Worm (Caenorhabditis elegans) whole organism, young adult: ENCODE data around the gene alr-1.

ENCODE experiments used
- B0035.1 ChIP-seq: sonication (generic microtip); optimal IDR thresholded peaks from 2 replicates; lab custom pipeline; 2016; ENCODE audit warnings: missing genetic modification characterization, mild to moderate bottlenecking, missing compliant biosample characterization, missing genotype, missing genetic modification reagents
- B0336.3 ChIP-seq: fragments of 200-800 bp; sonication (Bioruptor generic); IDR thresholded peaks from 2 replicates; pipeline ENCODE4 v1.3.6; 2022; ENCODE audit warnings: missing genetic modification characterization, missing compliant biosample characterization
- C06A6.2 ChIP-seq: fragments of 200-800 bp; sonication (Bioruptor generic); conservative IDR thresholded peaks from 2 replicates; pipeline ENCODE4 v1.3.6; 2022; ENCODE audit warnings: missing genetic modification characterization, missing compliant biosample characterization
- C17E4.6 ChIP-seq: fragments of 200-800 bp; sonication (Bioruptor generic); IDR thresholded peaks from 2 replicates; pipeline ENCODE4 v1.3.6; 2022; ENCODE audit warnings: missing genetic modification reagents, missing genetic modification characterization, missing compliant biosample characterization
- D2030.7 ChIP-seq: fragments of 200-800 bp; sonication (Bioruptor generic); IDR thresholded peaks from 2 replicates; pipeline ENCODE4 v1.3.6; 2022; ENCODE audit warnings: missing genetic modification reagents, missing genetic modification characterization, missing compliant biosample characterization
- F10E7.11 ChIP-seq: sonication (generic microtip); optimal IDR thresholded peaks from 2 replicates; lab custom pipeline; 2017; ENCODE audit warnings: mild to moderate bottlenecking, missing genetic modification characterization, moderate library complexity, missing compliant biosample characterization
- F22D6.2 ChIP-seq: sonication (generic microtip); optimal IDR thresholded peaks from 2 replicates; lab custom pipeline; 2016; ENCODE audit warnings: mild to moderate bottlenecking, missing genetic modification characterization, missing compliant biosample characterization
- F23B12.7 ChIP-seq: sonication (generic microtip); optimal IDR thresholded peaks from 2 replicates; lab custom pipeline; 2017; ENCODE audit warnings: missing genetic modification characterization, mild to moderate bottlenecking, missing compliant biosample characterization, antibody characterized with exemption, moderate library complexity; ENCODE audit not compliant: insufficient read depth
- F33H1.4 ChIP-seq: fragments of 200-800 bp; sonication (Bioruptor generic); IDR thresholded peaks from 2 replicates; pipeline ENCODE4 v1.3.6; 2022; ENCODE audit warnings: missing genetic modification reagents, missing genetic modification characterization, missing compliant biosample characterization
- F49E8.2 ChIP-seq: sonication (generic microtip); optimal IDR thresholded peaks from 3 replicates; lab custom pipeline; 2017; ENCODE audit warnings: missing genetic modification characterization, mild to moderate bottlenecking, missing compliant biosample characterization, antibody characterized with exemption, moderate library complexity; ENCODE audit not compliant: insufficient read depth
- F52B5.7 ChIP-seq: sonication (generic microtip); optimal IDR thresholded peaks from 2 replicates; lab custom pipeline; 2016; ENCODE audit warnings: mild to moderate bottlenecking, missing genetic modification characterization, missing compliant biosample characterization
- F57A8.1 ChIP-seq: fragments of 200-800 bp; sonication (Bioruptor generic); optimal IDR thresholded peaks from 2 replicates; lab custom pipeline; 2018; ENCODE audit warnings: mild to moderate bottlenecking, missing genetic modification characterization, moderate library complexity, missing compliant biosample characterization
- K11D2.4 ChIP-seq: fragments of 200-800 bp; sonication (Bioruptor generic); IDR thresholded peaks from 2 replicates; pipeline ENCODE4 v1.3.6; 2022; ENCODE audit warnings: missing genetic modification reagents, missing genetic modification characterization, missing compliant biosample characterization
- K12H6.12 ChIP-seq: fragments of 200-800 bp; sonication (Bioruptor generic); optimal IDR thresholded peaks from 2 replicates; lab custom pipeline; 2018; ENCODE audit warnings: mild to moderate bottlenecking, missing genetic modification characterization, missing compliant biosample characterization
- Y53G8AR.9 ChIP-seq: fragments of 200-800 bp; sonication (Bioruptor generic); conservative IDR thresholded peaks from 2 replicates; pipeline ENCODE4 v1.3.6; 2022; ENCODE audit warnings: missing genetic modification reagents, missing genetic modification characterization, missing compliant biosample characterization
- Y79H2A.3 ChIP-seq: fragments of 200-800 bp; sonication (Bioruptor generic); conservative IDR thresholded peaks from 2 replicates; pipeline ENCODE4 v1.3.6; 2022; ENCODE audit warnings: missing genetic modification reagents, missing genetic modification characterization, missing compliant biosample characterization
- Y95B8A.8 ChIP-seq: fragments of 200-800 bp; sonication (Bioruptor generic); IDR thresholded peaks from 2 replicates; pipeline ENCODE4 v1.3.6; 2022; ENCODE audit warnings: missing genetic modification reagents, missing genetic modification characterization, missing compliant biosample characterization
- ZK185.1 ChIP-seq: sonication (generic microtip); optimal IDR thresholded peaks from 2 replicates; lab custom pipeline; 2016; ENCODE audit warnings: mild to moderate bottlenecking, missing genetic modification characterization, missing compliant biosample characterization; ENCODE audit not compliant: poor library complexity, severe bottlenecking
- akir-1 ChIP-seq: fragments of 200-800 bp; sonication (Bioruptor generic); optimal IDR thresholded peaks from 2 replicates; lab custom pipeline; 2018; ENCODE audit warnings: mild to moderate bottlenecking, missing genetic modification characterization, moderate library complexity, missing compliant biosample characterization
- atf-7 ChIP-seq: sonication (generic microtip); optimal IDR thresholded peaks from 2 replicates; lab custom pipeline; 2017; ENCODE audit warnings: mild to moderate bottlenecking, missing genetic modification characterization, missing compliant biosample characterization
- athp-1 ChIP-seq: sonication (generic microtip); optimal IDR thresholded peaks from 2 replicates; lab custom pipeline; 2017; ENCODE audit warnings: mild to moderate bottlenecking, missing genetic modification characterization, missing compliant biosample characterization
- attf-5 ChIP-seq: fragments of 200-800 bp; sonication (Bioruptor generic); optimal IDR thresholded peaks from 2 replicates; lab custom pipeline; 2018; ENCODE audit warnings: mild to moderate bottlenecking, missing genetic modification characterization, missing compliant biosample characterization
- ccch-3 ChIP-seq: fragments of 200-800 bp; sonication (Bioruptor generic); optimal IDR thresholded peaks from 2 replicates; lab custom pipeline; 2018; ENCODE audit warnings: mild to moderate bottlenecking, missing genetic modification characterization, missing compliant biosample characterization
- cebp-2 ChIP-seq: fragments of 200-800 bp; sonication (Bioruptor generic); IDR thresholded peaks from 2 replicates; pipeline ENCODE4 v1.3.6; 2022; ENCODE audit warnings: missing genetic modification characterization, missing compliant biosample characterization
- ceh-27 ChIP-seq: fragments of 200-800 bp; sonication (Bioruptor generic); optimal IDR thresholded peaks from 2 replicates; lab custom pipeline; 2018; ENCODE audit warnings: mild to moderate bottlenecking, missing genetic modification characterization, moderate library complexity, missing compliant biosample characterization
- ceh-40 ChIP-seq: fragments of 200-800 bp; sonication (Bioruptor generic); IDR thresholded peaks from 2 replicates; pipeline ENCODE4 v1.3.6; 2022; ENCODE audit warnings: missing genetic modification characterization, missing compliant biosample characterization
- chd-7 ChIP-seq: sonication (generic microtip); optimal IDR thresholded peaks from 2 replicates; lab custom pipeline; 2016; ENCODE audit warnings: mild to moderate bottlenecking, missing genetic modification characterization, moderate library complexity, missing compliant biosample characterization
- dpl-1 ChIP-seq: fragments of 150-350 bp; optimal IDR thresholded peaks from 2 replicates; lab custom pipeline; 2014; ENCODE audit warnings: missing biosample characterization, missing genetic modification reagents, missing genetic modification characterization
- egl-44 ChIP-seq: fragments of 200-800 bp; sonication (Bioruptor generic); IDR thresholded peaks from 2 replicates; pipeline ENCODE4 v1.3.6; 2022; ENCODE audit warnings: missing genetic modification reagents, missing genetic modification characterization, missing compliant biosample characterization
- him-1 ChIP-seq: sonication (generic microtip); optimal IDR thresholded peaks from 2 replicates; lab custom pipeline; 2016; ENCODE audit warnings: missing genotype, missing genetic modification reagents, missing genetic modification characterization, missing compliant biosample characterization
- hmg-1.2 ChIP-seq: fragments of 200-800 bp; sonication (Bioruptor generic); IDR thresholded peaks from 2 replicates; pipeline ENCODE4 v1.3.6; 2022; ENCODE audit warnings: missing genetic modification reagents, missing genetic modification characterization, missing compliant biosample characterization
- hsf-1 ChIP-seq: fragments of 200-800 bp; sonication (Bioruptor generic); IDR thresholded peaks from 2 replicates; pipeline ENCODE4 v1.3.6; 2022; ENCODE audit warnings: missing genetic modification reagents, missing genetic modification characterization, missing compliant biosample characterization
- lin-40 ChIP-seq: sonication (generic microtip); optimal IDR thresholded peaks from 2 replicates; lab custom pipeline; 2016; ENCODE audit warnings: missing genetic modification characterization, mild to moderate bottlenecking, missing compliant biosample characterization, missing genotype, missing genetic modification reagents
- madf-3 ChIP-seq: fragments of 200-800 bp; sonication (Bioruptor generic); IDR thresholded peaks from 2 replicates; pipeline ENCODE4 v1.3.6; 2022; ENCODE audit warnings: missing genetic modification reagents, missing genetic modification characterization, missing compliant biosample characterization
- madf-6 ChIP-seq: fragments of 200-800 bp; sonication (Bioruptor generic); IDR thresholded peaks from 2 replicates; pipeline ENCODE4 v1.3.6; 2022; ENCODE audit warnings: missing genetic modification reagents, missing genetic modification characterization, missing compliant biosample characterization
- madf-8 ChIP-seq: fragments of 200-800 bp; sonication (Bioruptor generic); conservative IDR thresholded peaks from 2 replicates; pipeline ENCODE4 v1.3.6; 2022; ENCODE audit warnings: missing genetic modification reagents, missing genetic modification characterization, missing compliant biosample characterization
- mes-4 ChIP-seq: sonication (generic microtip); optimal IDR thresholded peaks from 2 replicates; lab custom pipeline; 2016; ENCODE audit warnings: missing genotype, missing genetic modification characterization, missing compliant biosample characterization
- nfya-2 ChIP-seq: fragments of 200-800 bp; sonication (Bioruptor generic); IDR thresholded peaks from 2 replicates; pipeline ENCODE4 v1.3.6; 2022; ENCODE audit warnings: missing genetic modification reagents, missing genetic modification characterization, missing compliant biosample characterization
- nhr-120 ChIP-seq: fragments of 200-800 bp; sonication (Bioruptor generic); IDR thresholded peaks from 2 replicates; pipeline ENCODE4 v1.3.6; 2022; ENCODE audit warnings: missing genetic modification characterization, missing compliant biosample characterization
- rec-8 ChIP-seq, 2 experiments: sonication (generic microtip); optimal IDR thresholded peaks; 2 replicates each; lab custom pipeline; 2016; ENCODE audit warnings: mild to moderate bottlenecking in 2 of 2, missing genetic modification characterization in 2 of 2, missing genetic modification reagents in 2 of 2, missing genotype in 2 of 2, missing biosample characterization in 1 of 2, missing compliant biosample characterization in 1 of 2, moderate library complexity in 1 of 2
- sea-2 ChIP-seq: fragments of 200-800 bp; sonication (Bioruptor generic); IDR thresholded peaks from 2 replicates; pipeline ENCODE4 v1.3.6; 2022; ENCODE audit warnings: missing genetic modification characterization, missing compliant biosample characterization
- somi-1 ChIP-seq: fragments of 200-800 bp; sonication (Bioruptor generic); optimal IDR thresholded peaks from 2 replicates; lab custom pipeline; 2018; ENCODE audit warnings: mild to moderate bottlenecking, missing genetic modification characterization, missing compliant biosample characterization
- tbp1 ChIP-seq: fragments of 200-800 bp; sonication (Bioruptor generic); optimal IDR thresholded peaks from 2 replicates; lab custom pipeline; 2018; ENCODE audit warnings: mild to moderate bottlenecking, missing genetic modification characterization, missing compliant biosample characterization
- unc-130 ChIP-seq: sonication (generic microtip); optimal IDR thresholded peaks from 2 replicates; lab custom pipeline; 2016; ENCODE audit warnings: missing genetic modification reagents, missing genetic modification characterization, missing compliant biosample characterization
- ztf-22 ChIP-seq: fragments of 200-800 bp; sonication (Bioruptor generic); optimal IDR thresholded peaks from 2 replicates; lab custom pipeline; 2018; ENCODE audit warnings: mild to moderate bottlenecking, missing genetic modification characterization, moderate library complexity, missing compliant biosample characterization
- ztf-25 ChIP-seq: fragments of 200-800 bp; sonication (Bioruptor generic); IDR thresholded peaks from 2 replicates; pipeline ENCODE4 v1.3.6; 2022; ENCODE audit warnings: missing genetic modification reagents, missing genetic modification characterization, missing compliant biosample characterization

alr-1 gene

DNA sequence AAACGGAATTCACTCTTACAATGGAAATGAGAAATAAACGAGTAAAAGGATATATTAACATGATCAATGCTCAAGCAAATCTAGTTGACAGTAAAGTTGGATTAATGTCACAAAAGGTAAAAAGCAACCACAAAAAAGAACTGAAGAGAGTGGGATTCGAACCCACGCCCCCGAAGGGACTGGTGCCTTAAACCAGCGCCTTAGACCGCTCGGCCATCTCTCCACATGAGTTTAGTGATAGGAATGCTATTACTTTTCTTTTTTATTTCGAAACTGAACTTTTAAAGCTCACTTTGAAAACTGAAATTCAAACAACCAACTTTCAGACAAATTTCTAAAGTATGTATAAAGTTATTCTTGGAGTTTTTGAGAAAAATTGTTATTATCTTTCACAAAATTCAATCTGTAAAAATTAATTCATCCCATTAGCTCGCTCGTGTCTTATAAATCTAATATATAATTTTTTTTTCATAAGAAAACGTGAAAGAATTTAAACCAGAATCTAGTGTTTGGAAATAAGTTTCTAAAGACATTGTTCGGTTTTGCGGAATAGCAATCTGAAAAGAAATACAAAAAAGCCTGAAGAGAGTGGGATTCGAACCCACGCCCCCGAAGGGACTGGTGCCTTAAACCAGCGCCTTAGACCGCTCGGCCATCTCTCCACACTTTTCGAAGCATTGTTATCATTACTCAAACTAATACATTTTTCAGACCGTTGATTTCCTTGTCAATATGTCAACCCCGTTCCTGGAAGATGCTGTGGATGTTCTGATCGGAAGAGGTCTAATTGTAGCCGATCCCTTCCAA lies 37.6 kb upstream of the alr-1 start (continued):
- TF ChIP-seq ZK185.1 (tag; lab: Kevin White, UChicago) (peak; percentile 66), ztf-22 (GFP tag; lab: Kevin White, UChicago) (no peak), ceh-27 (no peak), madf-8 (GFP tag; lab: Robert Waterston, UW) (no peak), akir-1 (GFP tag; lab: Kevin White, UChicago) (no peak), chd-7 (no peak), F22D6.2 (tag; lab: Kevin White, UChicago) (no peak), C06A6.2 (GFP tag; lab: Robert Waterston, UW) (no peak), madf-3 (GFP tag; lab: Robert Waterston, UW) (0 out of 2 replicates have a peak, but pooled peaks have one; percentile 65), tbp1 (GFP tag; lab: Kevin White, UChicago) (peak; percentile 87), attf-5 (GFP tag; lab: Kevin White, UChicago) (no peak), F23B12.7 (tag; lab: Kevin White, UChicago) (no peak), Y95B8A.8 (GFP tag; lab: Robert Waterston, UW) (0 out of 2 replicates have a peak, but pooled peaks have one; percentile 39), athp-1 (tag; lab: Kevin White, UChicago) (no peak), F33H1.4 (GFP tag; lab: Robert Waterston, UW) (no peak), sea-2 (no peak), F52B5.7 (tag; lab: Kevin White, UChicago) (no peak), Y79H2A.3 (GFP tag; lab: Robert Waterston, UW) (no peak), Y53G8AR.9 (GFP tag; lab: Robert Waterston, UW) (no peak), ztf-25 (GFP tag; lab: Robert Waterston, UW) (0 out of 2 replicates have a peak, but pooled peaks have one; percentile 61), hsf-1 (GFP tag; lab: Robert Waterston, UW) (no peak), B0336.3 (GFP tag; lab: Robert Waterston, UW) (no peak), F10E7.11 (tag; lab: Kevin White, UChicago) (no peak), dpl-1 (GFP tag; lab: Kevin White, UChicago) (no peak), nfya-2 (no peak), F57A8.1 (GFP tag; lab: Kevin White, UChicago) (no peak), B0035.1 (peak; percentile 5), rec-8 (tag; optimal IDR thresholded peaks at IDR 0.05; lab: Kevin White, UChicago) (peak; percentile 38 to 47), nhr-120 (GFP tag; lab: Robert Waterston, UW) (no peak), D2030.7 (GFP tag; lab: Robert Waterston, UW) (peak; percentile 78), C17E4.6 (GFP tag; lab: Robert Waterston, UW) (no peak), ceh-40 (0 out of 2 replicates have a peak, but pooled peaks have one; percentile 63), hmg-1.2 (GFP tag; lab: Robert Waterston, UW) (peak; percentile 38; the same call in 1 of the 2 replicates), K12H6.12 (no peak), unc-130 (GFP tag; lab: Kevin White, UChicago) (no peak), cebp-2 (GFP tag; lab: Robert Waterston, UW) (no peak), lin-40 (tag; lab: Kevin White, UChicago) (no peak), ccch-3 (GFP tag; lab: Kevin White, UChicago) (no peak), K11D2.4 (GFP tag; lab: Robert Waterston, UW) (no peak), atf-7 (tag; lab: Kevin White, UChicago) (no peak), him-1 (peak; percentile 77), mes-4 (tag; lab: Kevin White, UChicago) (peak; percentile 34), F49E8.2 (tag; lab: Kevin White, UChicago) (no peak), egl-44 (GFP tag; lab: Robert Waterston, UW) (no peak), somi-1 (no peak), madf-6 (no peak)
- TF ChIP-seq, all 124 proteins: peak for 38
